Fruit fly (Drosophila melanogaster): ENCODE measurements around the gene Polr1E.
A peak's percentile ranks its signal among the peaks of the same experiment; 100 is the strongest.

Gene Polr1E

dm6 chr3R:18310766-18311367 is 9.3 kb upstream of the Polr1E start (continued):
- no peak for TF ChIP-seq seq (GFP tag; IDR thresholded peaks at IDR 0.05)
- no peak for TF ChIP-seq sima (GFP tag; optimal IDR thresholded peaks at IDR 0.05)
- no peak for TF ChIP-seq Chrac-16 (GFP tag; optimal IDR thresholded peaks at IDR 0.05)
- no peak for TF ChIP-seq chif (GFP tag; optimal IDR thresholded peaks at IDR 0.05)
- no peak for TF ChIP-seq CG8089 (GFP tag; optimal IDR thresholded peaks at IDR 0.05)
- TF ChIP-seq CG8944 (GFP tag; optimal IDR thresholded peaks at IDR 0.05): no peak
- no peak for TF ChIP-seq CG10366 (GFP tag; IDR thresholded peaks at IDR 0.05)
- no peak for TF ChIP-seq CG6854 (GFP tag; optimal IDR thresholded peaks at IDR 0.05)
- peak; percentile 22; the same call in 1 of the 2 replicates for TF ChIP-seq vvl (GFP tag; IDR thresholded peaks at IDR 0.05)
- no peak for TF ChIP-seq cg (GFP tag; optimal IDR thresholded peaks at IDR 0.05)
- TF ChIP-seq MTF-1 (GFP tag; optimal IDR thresholded peaks at IDR 0.05; ENCODE audit: borderline replicate concordance): no peak
- TF ChIP-seq run (tag; optimal IDR thresholded peaks at IDR 0.05): no peak
- no peak for TF ChIP-seq CG4730 (GFP tag; IDR thresholded peaks at IDR 0.05)
- TF ChIP-seq nom (GFP tag; optimal IDR thresholded peaks at IDR 0.05): no peak
- no peak for TF ChIP-seq HLH54F (GFP tag; optimal IDR thresholded peaks at IDR 0.05)
- 0 out of 2 replicates have a peak, but pooled peaks have one; percentile 33 for TF ChIP-seq sob (GFP tag; IDR thresholded peaks at IDR 0.05)
- no peak for TF ChIP-seq ewg (GFP tag; optimal IDR thresholded peaks at IDR 0.05)
- TF ChIP-seq Tbp (GFP tag; optimal IDR thresholded peaks at IDR 0.05): no peak
- TF ChIP-seq CG2889 (GFP tag; IDR thresholded peaks at IDR 0.05): no peak
- no peak for TF ChIP-seq CG7556 (GFP tag; optimal IDR thresholded peaks at IDR 0.05)
- no peak for TF ChIP-seq kay (GFP tag; optimal IDR thresholded peaks at IDR 0.05)
- TF ChIP-seq wdn (GFP tag; IDR thresholded peaks at IDR 0.05): no peak
- no peak for TF ChIP-seq ac (GFP tag; optimal IDR thresholded peaks at IDR 0.05)
- TF ChIP-seq bbx (GFP tag; IDR thresholded peaks at IDR 0.05; ENCODE audit: partially characterized antibody): peak; percentile 16; the same call in 1 of the 2 replicates
- TF ChIP-seq CG18619 (GFP tag; optimal IDR thresholded peaks at IDR 0.05): peak; percentile 67
- no peak for TF ChIP-seq CG2116 (GFP tag; optimal IDR thresholded peaks at IDR 0.05)
- no peak for TF ChIP-seq hkb (optimal IDR thresholded peaks at IDR 0.05)
- no peak for TF ChIP-seq hkb (GFP tag; IDR thresholded peaks at IDR 0.05)
- peak; percentile 41 for TF ChIP-seq CG6765 (GFP tag; optimal IDR thresholded peaks at IDR 0.05)
- TF ChIP-seq CG17328 (GFP tag; IDR thresholded peaks at IDR 0.05): no peak
- TF ChIP-seq Jarid2 (GFP tag; optimal IDR thresholded peaks at IDR 0.05): peak; percentile 12
- TF ChIP-seq HHEX (GFP tag; optimal IDR thresholded peaks at IDR 0.05): no peak
- TF ChIP-seq org-1 (GFP tag; optimal IDR thresholded peaks at IDR 0.05): no peak
- TF ChIP-seq Spps (tag; optimal IDR thresholded peaks at IDR 0.05): no peak
- no peak for TF ChIP-seq dimm (GFP tag; IDR thresholded peaks at IDR 0.05)
- TF ChIP-seq Nf-YC (tag; optimal IDR thresholded peaks at IDR 0.05): no peak
- no peak for TF ChIP-seq lmd (GFP tag; IDR thresholded peaks at IDR 0.05)
- no peak for TF ChIP-seq CG9215 (GFP tag; IDR thresholded peaks at IDR 0.05)
- TF ChIP-seq Antp (GFP tag; optimal IDR thresholded peaks at IDR 0.05): no peak
- no peak; the same call in 1 of the 2 replicates for TF ChIP-seq MBD-R2 (GFP tag; IDR thresholded peaks at IDR 0.05)
- TF ChIP-seq vnd (GFP tag; IDR thresholded peaks at IDR 0.05; ENCODE audit: partially characterized antibody): no peak
- TF ChIP-seq Atf3 (GFP tag; optimal IDR thresholded peaks at IDR 0.05): no peak
- peak; percentile 93 for TF ChIP-seq z (GFP tag; IDR thresholded peaks at IDR 0.05)
- no peak for TF ChIP-seq kah (GFP tag; optimal IDR thresholded peaks at IDR 0.05)
- TF ChIP-seq CG10321 (GFP tag; IDR thresholded peaks at IDR 0.05): no peak
- no peak for TF ChIP-seq CG11560 (tag; IDR thresholded peaks at IDR 0.05)
- peak; percentile 80 for TF ChIP-seq CG2678 (tag; optimal IDR thresholded peaks at IDR 0.05)
- TF ChIP-seq pan (optimal IDR thresholded peaks at IDR 0.05): no peak
- no peak for TF ChIP-seq pan (GFP tag; optimal IDR thresholded peaks at IDR 0.05 in 1 of 2, IDR thresholded peaks at IDR 0.05 in 1 of 2)
- no peak for TF ChIP-seq ems (GFP tag; optimal IDR thresholded peaks at IDR 0.05)
- 0 out of 3 replicates have a peak, but pooled peaks have one; percentile 41 for TF ChIP-seq otp (GFP tag; IDR thresholded peaks at IDR 0.05)
- peak; percentile 29; the same call in 1 of the 3 replicates for TF ChIP-seq CG34224 (GFP tag; IDR thresholded peaks at IDR 0.05; ENCODE audit: partially characterized antibody)
